Worm (Caenorhabditis elegans) whole organism, L1 larva: ENCODE data around the gene C27D6.11.

Experiments used
- C16A3.4 ChIP-seq: fragments of 150-350 bp; optimal IDR thresholded peaks from 2 replicates; lab custom pipeline; 2014; ENCODE audit warnings: missing biosample characterization, missing genetic modification characterization
- C34B4.2 ChIP-seq: sonication (generic microtip); optimal IDR thresholded peaks from 2 replicates; lab custom pipeline; 2017; ENCODE audit warnings: mild to moderate bottlenecking, missing genetic modification characterization, missing compliant biosample characterization
- F16B12.6 ChIP-seq: fragments of 150-350 bp; optimal IDR thresholded peaks from 2 replicates; lab custom pipeline; 2014; ENCODE audit warnings: missing biosample characterization, missing genetic modification characterization
- ama-1 ChIP-seq: fragments of 150-350 bp; optimal IDR thresholded peaks from 2 replicates; lab custom pipeline; 2014
- blmp-1 ChIP-seq: fragments of 150-350 bp; optimal IDR thresholded peaks from 2 replicates; lab custom pipeline; 2014; ENCODE audit warnings: missing biosample characterization, missing genetic modification characterization
- ceh-63 ChIP-seq: fragments of 200-800 bp; sonication (Bioruptor generic); optimal IDR thresholded peaks from 2 replicates; lab custom pipeline; 2018; ENCODE audit warnings: mild to moderate bottlenecking, missing genetic modification characterization, missing compliant biosample characterization
- ceh-88 ChIP-seq: fragments of 200-800 bp; sonication (Bioruptor generic); IDR thresholded peaks from 2 replicates; pipeline ENCODE4 v1.3.6; 2022; ENCODE audit warnings: missing genetic modification characterization, missing compliant biosample characterization
- dpl-1 ChIP-seq, 3 experiments: fragments of 150-350 bp in 2 of 3; sonication (generic microtip) in 1 of 3; optimal IDR thresholded peaks; 2 replicates each; lab custom pipeline; 2014 to 2017; ENCODE audit warnings: missing biosample characterization in 3 of 3, missing genetic modification characterization in 3 of 3, missing genetic modification reagents in 3 of 3
- dsc-1 ChIP-seq: sonication (generic microtip); optimal IDR thresholded peaks from 2 replicates; lab custom pipeline; 2016; ENCODE audit warnings: mild to moderate bottlenecking, missing genetic modification characterization, missing compliant biosample characterization
- fkh-10 ChIP-seq: sonication (generic microtip); optimal IDR thresholded peaks from 2 replicates; lab custom pipeline; 2017; ENCODE audit warnings: missing biosample characterization, missing genetic modification reagents, missing genetic modification characterization
- fkh-4 ChIP-seq: sonication (generic microtip); optimal IDR thresholded peaks from 2 replicates; lab custom pipeline; 2016; ENCODE audit warnings: missing compliant biosample characterization, missing genetic modification characterization, borderline replicate concordance
- fkh-8 ChIP-seq: sonication (generic microtip); optimal IDR thresholded peaks from 2 replicates; lab custom pipeline; 2016; ENCODE audit warnings: mild to moderate bottlenecking, missing genetic modification characterization, missing compliant biosample characterization
- hlh-17 ChIP-seq: fragments of 200-800 bp; sonication (Bioruptor generic); optimal IDR thresholded peaks from 2 replicates; lab custom pipeline; 2018; ENCODE audit warnings: missing genetic modification characterization, mild to moderate bottlenecking, missing compliant biosample characterization, moderate library complexity, borderline replicate concordance
- hpl-2 ChIP-seq: fragments of 150-350 bp; optimal IDR thresholded peaks from 2 replicates; lab custom pipeline; 2014; ENCODE audit warnings: missing biosample characterization, missing genetic modification reagents, missing genetic modification characterization
- isw-1 ChIP-seq: fragments of 200-800 bp; sonication (Bioruptor generic); IDR thresholded peaks from 2 replicates; pipeline ENCODE4 v1.3.6; 2022; ENCODE audit warnings: missing genetic modification characterization, missing compliant biosample characterization
- jun-1 ChIP-seq: fragments of 150-350 bp; optimal IDR thresholded peaks from 2 replicates; lab custom pipeline; 2014; ENCODE audit warnings: missing biosample characterization, missing genetic modification reagents, missing genetic modification characterization
- lin-15B ChIP-seq: fragments of 150-350 bp; sonication (generic microtip); optimal IDR thresholded peaks from 3 replicates; lab custom pipeline; 2014; ENCODE audit warnings: missing biosample characterization, missing genetic modification characterization
- lin-35 ChIP-seq, 2 experiments: fragments of 150-350 bp; optimal IDR thresholded peaks; 2 replicates each; lab custom pipeline; 2014; ENCODE audit warnings: missing biosample characterization in 2 of 2, missing genetic modification characterization in 2 of 2, missing genetic modification reagents in 2 of 2
- lin-39 ChIP-seq: fragments of 150-350 bp; optimal IDR thresholded peaks from 2 replicates; lab custom pipeline; 2014; ENCODE audit warnings: missing biosample characterization, missing genetic modification reagents, missing genetic modification characterization
- mep-1 ChIP-seq: fragments of 150-350 bp; optimal IDR thresholded peaks from 2 replicates; lab custom pipeline; 2014; ENCODE audit warnings: missing biosample characterization, missing genetic modification characterization
- nhr-28 ChIP-seq: fragments of 150-350 bp; optimal IDR thresholded peaks from 2 replicates; lab custom pipeline; 2014; ENCODE audit warnings: missing biosample characterization, missing genetic modification characterization
- nhr-71 ChIP-seq: sonication (generic microtip); optimal IDR thresholded peaks from 2 replicates; lab custom pipeline; 2016; ENCODE audit warnings: mild to moderate bottlenecking, missing genetic modification characterization, moderate library complexity, missing compliant biosample characterization
- nhr-77 ChIP-seq: fragments of 150-350 bp; optimal IDR thresholded peaks from 2 replicates; lab custom pipeline; 2014; ENCODE audit warnings: missing biosample characterization, missing genetic modification characterization
- nhr-85 ChIP-seq: sonication (generic microtip); peaks from one replicate; lab custom pipeline; 2016; ENCODE audit warnings: missing genetic modification characterization, inconsistent platforms, missing compliant biosample characterization
- nhr-90 ChIP-seq: sonication (generic microtip); optimal IDR thresholded peaks from 2 replicates; lab custom pipeline; 2016; ENCODE audit warnings: mild to moderate bottlenecking, missing genetic modification characterization, missing compliant biosample characterization; ENCODE audit not compliant: poor library complexity
- pag-3 ChIP-seq: sonication (generic microtip); optimal IDR thresholded peaks from 2 replicates; lab custom pipeline; 2017; ENCODE audit warnings: missing genetic modification characterization, mild to moderate bottlenecking, missing compliant biosample characterization, antibody characterized with exemption, borderline replicate concordance; ENCODE audit not compliant: insufficient read depth
- skn-1 ChIP-seq: fragments of 150-350 bp; optimal IDR thresholded peaks from 2 replicates; lab custom pipeline; 2014; ENCODE audit warnings: missing biosample characterization, missing genetic modification characterization
- snpc-4 ChIP-seq: fragments of 150-350 bp; optimal IDR thresholded peaks from 2 replicates; lab custom pipeline; 2014; ENCODE audit warnings: missing biosample characterization, missing genetic modification characterization
- sox-4 ChIP-seq: sonication (generic microtip); optimal IDR thresholded peaks from 2 replicates; lab custom pipeline; 2016; ENCODE audit warnings: missing genetic modification characterization, missing compliant biosample characterization
- sptf-1 ChIP-seq: fragments of 150-350 bp; optimal IDR thresholded peaks from 2 replicates; lab custom pipeline; 2014; ENCODE audit warnings: missing biosample characterization, missing genetic modification characterization
- sup-37 ChIP-seq: fragments of 200-800 bp; sonication (Bioruptor generic); optimal IDR thresholded peaks from 2 replicates; lab custom pipeline; 2018; ENCODE audit warnings: mild to moderate bottlenecking, missing genetic modification characterization, missing compliant biosample characterization
- unc-30 ChIP-seq: sonication (generic microtip); optimal IDR thresholded peaks from 2 replicates; lab custom pipeline; 2017; ENCODE audit warnings: missing biosample characterization, missing genetic modification characterization
- unc-62 ChIP-seq: fragments of 150-350 bp; optimal IDR thresholded peaks from 2 replicates; lab custom pipeline; 2014; ENCODE audit warnings: missing biosample characterization, missing genetic modification reagents, missing genetic modification characterization
- zag-1 ChIP-seq: fragments of 150-350 bp; optimal IDR thresholded peaks from 2 replicates; lab custom pipeline; 2014; ENCODE audit warnings: missing biosample characterization, missing genetic modification characterization

The C27D6.11 gene

ce11 chrII:5174370-5174769 is 13.4 kb upstream of the C27D6.11 start, which contains the start of gene C27D6.3:
TSS of gene C27D6.3 (minus strand) at chrII:5174470.
- TF ChIP-seq F16B12.6 (tag; lab: Kevin White, UChicago) = no peak
- no peak for TF ChIP-seq hlh-17

ce11 chrII:5172451-5172850 is 11.4 kb upstream of the C27D6.11 start, which contains the start of gene C27D6.1:
TSS of gene C27D6.1 (plus strand) at chrII:5172751.
- TF ChIP-seq nhr-85 (no peak), fkh-10 (no peak), blmp-1 (no peak), ceh-88 (GFP tag; lab: Robert Waterston, UW) (no peak), C34B4.2 (tag; lab: Kevin White, UChicago) (no peak)
- TF ChIP-seq, all 84 proteins: peak for 0

- TF ChIP-seq sptf-1 (tag; lab: Kevin White, UChicago) (no peak), fkh-8 (tag; lab: Kevin White, UChicago) (no peak), nhr-28 (tag; lab: Kevin White, UChicago) (no peak), jun-1 (tag; lab: Kevin White, UChicago) (no peak), unc-30 (tag; lab: Kevin White, UChicago) (no peak), ceh-88 (GFP tag; lab: Robert Waterston, UW) (no peak), fkh-4 (tag; lab: Kevin White, UChicago) (no peak), zag-1 (tag; lab: Kevin White, UChicago) (no peak), unc-62 (GFP tag; lab: Kevin White, UChicago) (no peak), sox-4 (tag; lab: Kevin White, UChicago) (no peak), snpc-4 (tag; lab: Kevin White, UChicago) (no peak), nhr-71 (tag; lab: Kevin White, UChicago) (no peak), nhr-77 (tag; lab: Kevin White, UChicago) (no peak)
- TF ChIP-seq, all 84 proteins: peak for 0
Observed at ce11 chrII:5171610-5172009, 10.6 kb upstream of the C27D6.11 start, which contains the start of gene C27D6.15. TSS of gene C27D6.15 (plus strand) at chrII:5171910.

ce11 chrII:5170932-5171331 is 9.9 kb upstream of the C27D6.11 start, which contains the start of gene srb-1:
TSS of gene srb-1 (minus strand) at chrII:5171032.
- TF ChIP-seq sptf-1 (tag; lab: Kevin White, UChicago) = no peak
- TF ChIP-seq pag-3 (tag; lab: Kevin White, UChicago) = no peak
- TF ChIP-seq nhr-90 = no peak
- no peak for TF ChIP-seq snpc-4 (tag; lab: Kevin White, UChicago)
- no peak for TF ChIP-seq hlh-17
- TF ChIP-seq isw-1 (GFP tag; lab: Robert Waterston, UW) = no peak
- TF ChIP-seq jun-1 (tag; lab: Kevin White, UChicago) = no peak
- TF ChIP-seq ceh-63 = no peak
- no peak for TF ChIP-seq C16A3.4 (tag; lab: Kevin White, UChicago)
- TF ChIP-seq dsc-1 = no peak
- TF ChIP-seq mep-1 = no peak
- no peak for TF ChIP-seq F16B12.6 (tag; lab: Kevin White, UChicago)
- TF ChIP-seq dpl-1 (GFP tag; optimal IDR thresholded peaks at IDR 0.05; lab: Kevin White, UChicago) = no peak
- TF ChIP-seq skn-1 (tag; lab: Kevin White, UChicago) = no peak
- TF ChIP-seq ama-1 = no peak
- TF ChIP-seq lin-35 (GFP tag; optimal IDR thresholded peaks at IDR 0.05; lab: Kevin White, UChicago) = no peak
- TF ChIP-seq fkh-8 (tag; lab: Kevin White, UChicago) = no peak
- no peak for TF ChIP-seq lin-15B (tag; lab: Kevin White, UChicago)
- no peak for TF ChIP-seq sup-37 (GFP tag; lab: Kevin White, UChicago)

- TF ChIP-seq skn-1 (tag; lab: Kevin White, UChicago) (no peak), lin-39 (tag; lab: Kevin White, UChicago) (no peak), hpl-2 (GFP tag; lab: Kevin White, UChicago) (no peak), ama-1 (no peak), unc-30 (tag; lab: Kevin White, UChicago) (no peak), fkh-10 (no peak), dpl-1 (GFP tag; optimal IDR thresholded peaks at IDR 0.05; lab: Kevin White, UChicago) (no peak), nhr-28 (tag; lab: Kevin White, UChicago) (no peak)
Observed at ce11 chrII:5166738-5167137, 5.7 kb upstream of the C27D6.11 start, which contains the start of gene srb-3. TSS of gene srb-3 (minus strand) at chrII:5166838.
